Fruit fly (Drosophila melanogaster): ENCODE results near the gene cmpy.

The cmpy gene

DNA sequence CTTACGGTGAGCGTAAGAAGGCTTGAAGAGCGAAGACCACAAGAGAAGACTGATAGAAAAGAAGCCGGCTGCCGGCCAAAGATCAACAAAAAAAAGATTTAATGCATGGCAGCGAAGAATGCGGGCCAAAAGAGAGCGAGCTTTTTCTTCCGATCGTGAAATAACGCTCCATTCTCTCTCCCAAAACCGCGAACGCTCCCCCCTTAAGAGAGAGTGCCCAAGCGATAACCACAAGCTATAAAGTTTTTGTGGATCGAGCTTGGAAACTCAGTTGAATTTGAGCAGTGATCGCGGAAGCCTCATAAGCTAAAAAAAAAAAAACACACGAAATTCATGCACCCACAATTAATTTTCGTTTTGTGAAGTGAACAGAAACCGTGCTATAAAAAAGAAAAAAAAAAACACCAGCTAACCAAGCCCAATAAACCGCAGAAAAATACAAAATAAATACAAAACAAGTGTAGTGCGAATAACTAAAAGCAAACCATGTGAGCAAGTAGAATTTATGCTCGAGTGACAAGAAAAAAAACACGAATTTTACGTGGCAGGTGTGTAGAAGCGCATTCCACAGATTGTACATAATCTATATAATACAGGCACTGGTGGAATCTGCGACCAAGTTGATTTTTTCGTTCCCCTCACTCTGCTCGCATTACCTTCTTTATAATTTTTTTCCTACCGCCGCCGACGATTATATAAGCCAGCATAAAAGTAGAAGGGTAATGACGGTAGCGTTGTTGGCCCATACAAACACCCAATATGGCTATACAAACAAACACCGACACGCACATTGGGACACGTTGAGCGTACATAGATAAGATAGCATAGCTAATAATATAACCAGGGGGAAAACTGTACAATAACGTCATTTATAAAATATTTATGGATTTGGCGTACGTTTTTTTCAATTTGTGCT, 11.6 kb upstream of the cmpy start, which contains the start of gene CG13252 (continued):
- TF ChIP-seq tin (GFP tag; optimal IDR thresholded peaks at IDR 0.05) (no peak), CG1603 (tag; optimal IDR thresholded peaks at IDR 0.05) (peak; percentile 37), Fer1 (GFP tag; optimal IDR thresholded peaks at IDR 0.05) (peak; percentile 4), CG12104 (GFP tag; optimal IDR thresholded peaks at IDR 0.05) (peak; percentile 44), CG11247 (GFP tag; IDR thresholded peaks at IDR 0.05) (no peak), CG6813 (GFP tag; optimal IDR thresholded peaks at IDR 0.05) (peak; percentile 31), tx (GFP tag; optimal IDR thresholded peaks at IDR 0.05) (no peak), CG17568 (GFP tag; optimal IDR thresholded peaks at IDR 0.05) (peak; percentile 38), sima (GFP tag; optimal IDR thresholded peaks at IDR 0.05) (no peak), fd64A (GFP tag; optimal IDR thresholded peaks at IDR 0.05) (peak; percentile 9), BtbVII (GFP tag; optimal IDR thresholded peaks at IDR 0.05) (peak; percentile 35), CG9817 (tag; optimal IDR thresholded peaks at IDR 0.05) (peak; percentile 4), CG34422 (GFP tag; IDR thresholded peaks at IDR 0.05) (peak; percentile 12; the same call in 1 of the 3 replicates), gcm (GFP tag; optimal IDR thresholded peaks at IDR 0.05) (peak; percentile 69), Awh (GFP tag; IDR thresholded peaks at IDR 0.05) (peak; percentile 48; the same call in 1 of the 2 replicates), Med (GFP tag) (peak; percentile 85), CG32772 (GFP tag; IDR thresholded peaks at IDR 0.05) (no peak), Doc3 (GFP tag; IDR thresholded peaks at IDR 0.05; ENCODE audit: partially characterized antibody) (no peak), CG6689 (GFP tag; IDR thresholded peaks at IDR 0.05) (no peak), C15 (GFP tag; IDR thresholded peaks at IDR 0.05) (no peak), CG2875 (GFP tag; optimal IDR thresholded peaks at IDR 0.05) (peak; percentile 28), CG10209 (GFP tag; optimal IDR thresholded peaks at IDR 0.05) (peak; percentile 20), tup (GFP tag; optimal IDR thresholded peaks at IDR 0.05) (no peak), Deaf1 (tag; optimal IDR thresholded peaks at IDR 0.05) (peak; percentile 27), Sry-δ (GFP tag; optimal IDR thresholded peaks at IDR 0.05) (no peak), ind (GFP tag; optimal IDR thresholded peaks at IDR 0.05) (no peak), yki (optimal IDR thresholded peaks at IDR 0.05) (peak; percentile 39), CG4328 (GFP tag; optimal IDR thresholded peaks at IDR 0.05) (peak; percentile 25), CG10543 (GFP tag; optimal IDR thresholded peaks at IDR 0.05) (peak; percentile 44), da (GFP tag; optimal IDR thresholded peaks at IDR 0.05) (no peak), CG10274 (GFP tag; optimal IDR thresholded peaks at IDR 0.05) (no peak), unpg (GFP tag; optimal IDR thresholded peaks at IDR 0.05) (no peak), Stat92E (GFP tag; optimal IDR thresholded peaks at IDR 0.05) (no peak), HHEX (GFP tag; optimal IDR thresholded peaks at IDR 0.05) (peak; percentile 18), CG12071 (GFP tag; optimal IDR thresholded peaks at IDR 0.05) (peak; percentile 72), HLH3B (GFP tag; IDR thresholded peaks at IDR 0.05) (0 out of 2 replicates have a peak, but pooled peaks have one; percentile 6), CG4282 (GFP tag; optimal IDR thresholded peaks at IDR 0.05) (no peak), oc (tag; optimal IDR thresholded peaks at IDR 0.05) (peak; percentile 32), CG1529 (GFP tag; optimal IDR thresholded peaks at IDR 0.05) (no peak), CG1024 (GFP tag; IDR thresholded peaks at IDR 0.05) (no peak), klu (GFP tag; IDR thresholded peaks at IDR 0.05) (no peak), bowl (GFP tag; IDR thresholded peaks at IDR 0.05) (no peak), Sox102F (GFP tag; optimal IDR thresholded peaks at IDR 0.05) (peak; percentile 7), Sry-β (GFP tag; optimal IDR thresholded peaks at IDR 0.05) (peak; percentile 11), wek (GFP tag; optimal IDR thresholded peaks at IDR 0.05) (peak; percentile 60), HmgZ (tag; optimal IDR thresholded peaks at IDR 0.05) (peak; percentile 34), CG9932 (GFP tag; IDR thresholded peaks at IDR 0.05) (peak; percentile 11; the same call in 1 of the 2 replicates), zen2 (GFP tag; IDR thresholded peaks at IDR 0.05; ENCODE audit: partially characterized antibody) (0 out of 3 replicates have a peak, but pooled peaks have one; percentile 32)

All from whole organism, embryonic.